Worm (Caenorhabditis elegans): ENCODE data around the gene tbx-2.

tbx-2 gene

ce11 chrIII:5138940-5139533 lies 2.9 kb upstream of the tbx-2 start:
- TF ChIP-seq tab-1 (GFP tag; IDR thresholded peaks at IDR 0.05): no peak
- no peak for TF ChIP-seq flt-1 (GFP tag; IDR thresholded peaks at IDR 0.05)
- TF ChIP-seq ztf-29 (GFP tag; IDR thresholded peaks at IDR 0.05): no peak
- TF ChIP-seq ztf-23 (GFP tag; IDR thresholded peaks at IDR 0.05): no peak
- TF ChIP-seq cog-1 (tag; optimal IDR thresholded peaks at IDR 0.05): no peak
- no peak for TF ChIP-seq T22C8.4 (GFP tag; IDR thresholded peaks at IDR 0.05)
- no peak for TF ChIP-seq klf-2 (GFP tag; conservative IDR thresholded peaks at IDR 0.05)
- TF ChIP-seq ref-1 (GFP tag; conservative IDR thresholded peaks at IDR 0.05): no peak
- no peak for TF ChIP-seq med-1 (GFP tag; optimal IDR thresholded peaks at IDR 0.05; ENCODE audit: insufficient read depth)

ce11 chrIII:5137685-5138084 lies 1.6 kb upstream of the tbx-2 start:
- no peak for TF ChIP-seq ztf-23 (GFP tag; IDR thresholded peaks at IDR 0.05)
- no peak for TF ChIP-seq ztf-29 (GFP tag; IDR thresholded peaks at IDR 0.05)
- TF ChIP-seq klf-2 (GFP tag; conservative IDR thresholded peaks at IDR 0.05): no peak
- TF ChIP-seq ref-1 (GFP tag; conservative IDR thresholded peaks at IDR 0.05): no peak
- TF ChIP-seq cog-1 (tag; optimal IDR thresholded peaks at IDR 0.05): no peak
- no peak for TF ChIP-seq flt-1 (GFP tag; IDR thresholded peaks at IDR 0.05)
- no peak for TF ChIP-seq med-1 (GFP tag; optimal IDR thresholded peaks at IDR 0.05; ENCODE audit: insufficient read depth)
- TF ChIP-seq tab-1 (GFP tag; IDR thresholded peaks at IDR 0.05): no peak
- no peak for TF ChIP-seq T22C8.4 (GFP tag; IDR thresholded peaks at IDR 0.05)

- TF ChIP-seq ztf-29 (GFP tag; IDR thresholded peaks at IDR 0.05) (no peak), med-1 (GFP tag; optimal IDR thresholded peaks at IDR 0.05; ENCODE audit: insufficient read depth) (no peak), ztf-23 (GFP tag; IDR thresholded peaks at IDR 0.05) (no peak), T22C8.4 (GFP tag; IDR thresholded peaks at IDR 0.05) (no peak), tab-1 (GFP tag; IDR thresholded peaks at IDR 0.05) (no peak)
These were observed 1.0 kb upstream of the tbx-2 start for ce11 chrIII:5137099-5137498.

- no peak for TF ChIP-seq ref-1 (GFP tag; conservative IDR thresholded peaks at IDR 0.05)
- no peak for TF ChIP-seq klf-2 (GFP tag; conservative IDR thresholded peaks at IDR 0.05)
- TF ChIP-seq T22C8.4 (GFP tag; IDR thresholded peaks at IDR 0.05): no peak
- TF ChIP-seq med-1 (GFP tag; optimal IDR thresholded peaks at IDR 0.05; ENCODE audit: insufficient read depth): no peak
- TF ChIP-seq ztf-23 (GFP tag; IDR thresholded peaks at IDR 0.05): no peak
- TF ChIP-seq cog-1 (tag; optimal IDR thresholded peaks at IDR 0.05): no peak
- TF ChIP-seq flt-1 (GFP tag; IDR thresholded peaks at IDR 0.05): no peak
- no peak for TF ChIP-seq ztf-29 (GFP tag; IDR thresholded peaks at IDR 0.05)
- TF ChIP-seq tab-1 (GFP tag; IDR thresholded peaks at IDR 0.05): no peak
These were observed 1.6 kb downstream of the tbx-2 start for ce11 chrIII:5134506-5134905.

- TF ChIP-seq T22C8.4 (GFP tag; IDR thresholded peaks at IDR 0.05) (no peak), klf-2 (GFP tag; conservative IDR thresholded peaks at IDR 0.05) (no peak), ztf-29 (GFP tag; IDR thresholded peaks at IDR 0.05) (no peak), tab-1 (GFP tag; IDR thresholded peaks at IDR 0.05) (no peak), med-1 (GFP tag; optimal IDR thresholded peaks at IDR 0.05; ENCODE audit: insufficient read depth) (no peak), ztf-23 (GFP tag; IDR thresholded peaks at IDR 0.05) (no peak), cog-1 (tag; optimal IDR thresholded peaks at IDR 0.05) (no peak), flt-1 (GFP tag; IDR thresholded peaks at IDR 0.05) (no peak), ref-1 (GFP tag; conservative IDR thresholded peaks at IDR 0.05) (no peak)
These were observed 5.4 kb downstream of the tbx-2 start for ce11 chrIII:5130654-5131053.

- no peak for TF ChIP-seq ref-1 (GFP tag; conservative IDR thresholded peaks at IDR 0.05)
- no peak for TF ChIP-seq T22C8.4 (GFP tag; IDR thresholded peaks at IDR 0.05)
- no peak for TF ChIP-seq cog-1 (tag; optimal IDR thresholded peaks at IDR 0.05)
- TF ChIP-seq tab-1 (GFP tag; IDR thresholded peaks at IDR 0.05): no peak
- no peak for TF ChIP-seq med-1 (GFP tag; optimal IDR thresholded peaks at IDR 0.05; ENCODE audit: insufficient read depth)
- TF ChIP-seq ztf-23 (GFP tag; IDR thresholded peaks at IDR 0.05): no peak
- TF ChIP-seq klf-2 (GFP tag; conservative IDR thresholded peaks at IDR 0.05): no peak
- TF ChIP-seq flt-1 (GFP tag; IDR thresholded peaks at IDR 0.05): no peak
- TF ChIP-seq ztf-29 (GFP tag; IDR thresholded peaks at IDR 0.05): no peak
These were observed 6.8 kb downstream of the tbx-2 start for ce11 chrIII:5129261-5129660.

ce11 chrIII:5126988-5127387 lies 9.1 kb downstream of the tbx-2 start:
- TF ChIP-seq T22C8.4 (GFP tag; IDR thresholded peaks at IDR 0.05) (no peak), ztf-23 (GFP tag; IDR thresholded peaks at IDR 0.05) (no peak), klf-2 (GFP tag; conservative IDR thresholded peaks at IDR 0.05) (no peak), med-1 (GFP tag; optimal IDR thresholded peaks at IDR 0.05; ENCODE audit: insufficient read depth) (no peak), ref-1 (GFP tag; conservative IDR thresholded peaks at IDR 0.05) (no peak), flt-1 (GFP tag; IDR thresholded peaks at IDR 0.05) (no peak), cog-1 (tag; optimal IDR thresholded peaks at IDR 0.05) (no peak), ztf-29 (GFP tag; IDR thresholded peaks at IDR 0.05) (no peak), tab-1 (GFP tag; IDR thresholded peaks at IDR 0.05) (no peak)

- no peak for TF ChIP-seq flt-1 (GFP tag; IDR thresholded peaks at IDR 0.05)
- TF ChIP-seq ref-1 (GFP tag; conservative IDR thresholded peaks at IDR 0.05): no peak
These were observed 10.3 kb downstream of the tbx-2 start for ce11 chrIII:5125759-5126158.

ce11 chrIII:5124385-5124784 lies 11.7 kb downstream of the tbx-2 start:
- TF ChIP-seq cog-1 (tag; optimal IDR thresholded peaks at IDR 0.05) (no peak), flt-1 (GFP tag; IDR thresholded peaks at IDR 0.05) (no peak), klf-2 (GFP tag; conservative IDR thresholded peaks at IDR 0.05) (no peak), ref-1 (GFP tag; conservative IDR thresholded peaks at IDR 0.05) (no peak), T22C8.4 (GFP tag; IDR thresholded peaks at IDR 0.05) (no peak), ztf-29 (GFP tag; IDR thresholded peaks at IDR 0.05) (no peak), ztf-23 (GFP tag; IDR thresholded peaks at IDR 0.05) (no peak), med-1 (GFP tag; optimal IDR thresholded peaks at IDR 0.05; ENCODE audit: insufficient read depth) (no peak), tab-1 (GFP tag; IDR thresholded peaks at IDR 0.05) (no peak)

ce11 chrIII:5120593-5120992 lies 15.5 kb downstream of the tbx-2 start:
- TF ChIP-seq ztf-29 (GFP tag; IDR thresholded peaks at IDR 0.05) (no peak), flt-1 (GFP tag; IDR thresholded peaks at IDR 0.05) (no peak), ref-1 (GFP tag; conservative IDR thresholded peaks at IDR 0.05) (no peak), ztf-23 (GFP tag; IDR thresholded peaks at IDR 0.05) (no peak), cog-1 (tag; optimal IDR thresholded peaks at IDR 0.05) (no peak), T22C8.4 (GFP tag; IDR thresholded peaks at IDR 0.05) (no peak), med-1 (GFP tag; optimal IDR thresholded peaks at IDR 0.05; ENCODE audit: insufficient read depth) (no peak), klf-2 (GFP tag; conservative IDR thresholded peaks at IDR 0.05) (no peak), tab-1 (GFP tag; IDR thresholded peaks at IDR 0.05) (no peak)

Measured in whole organism, midembryonic.